Fruit fly (Drosophila melanogaster): ENCODE measurements around the gene Hcf.

DNA sequence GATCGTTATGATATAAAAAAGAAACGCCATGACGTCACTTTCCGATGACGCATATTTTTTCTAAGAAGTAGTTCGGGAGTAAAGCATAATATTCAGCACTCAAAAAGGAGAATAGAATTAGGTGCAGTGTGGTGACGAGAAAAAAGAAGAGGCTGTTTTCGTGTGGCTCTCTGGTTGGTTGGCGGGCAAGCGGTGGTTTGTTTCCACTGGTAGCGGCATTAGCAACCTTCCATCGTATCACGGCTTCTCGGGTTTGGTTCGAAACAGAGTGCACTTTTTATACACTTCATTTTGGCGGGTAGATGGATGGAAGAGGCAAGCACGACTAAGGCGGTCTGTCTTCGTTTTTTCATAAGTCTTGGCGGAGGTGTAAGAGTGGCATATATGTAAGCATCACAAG lies 24.8 kb downstream of the Hcf start:
- TF ChIP-seq CG10348 (GFP tag; IDR thresholded peaks at IDR 0.05) (no peak), CG9948 (tag; optimal IDR thresholded peaks at IDR 0.05) (no peak), fd96Ca (GFP tag; IDR thresholded peaks at IDR 0.05) (no peak), Pif1B (GFP tag; optimal IDR thresholded peaks at IDR 0.05) (no peak), Snoo (tag; optimal IDR thresholded peaks at IDR 0.05) (no peak)
